Worm (Caenorhabditis elegans) whole organism, early embryonic: ENCODE data around the gene tnt-2.

Experiments used
- B0310.2 ChIP-seq: sonication (generic microtip); optimal IDR thresholded peaks from 2 replicates; lab custom pipeline; 2016; ENCODE audit warnings: mild to moderate bottlenecking, missing genetic modification characterization, missing compliant biosample characterization
- aly-1 ChIP-seq: sonication (generic microtip); optimal IDR thresholded peaks from 2 replicates; lab custom pipeline; 2016; ENCODE audit warnings: missing genetic modification characterization, missing compliant biosample characterization
- ama-1 ChIP-seq: fragments of 150-350 bp; optimal IDR thresholded peaks from 2 replicates; lab custom pipeline; 2014
- ceh-13 ChIP-seq: fragments of 200-800 bp; sonication (Bioruptor generic); optimal IDR thresholded peaks from 2 replicates; lab custom pipeline; 2018; ENCODE audit warnings: mild to moderate bottlenecking, missing genetic modification characterization, missing compliant biosample characterization
- ceh-36 ChIP-seq: sonication (generic microtip); optimal IDR thresholded peaks from 2 replicates; lab custom pipeline; 2016; ENCODE audit warnings: missing genetic modification characterization, inconsistent platforms, missing compliant biosample characterization
- flt-1 ChIP-seq: fragments of 200-800 bp; sonication (Bioruptor generic); IDR thresholded peaks from 2 replicates; pipeline ENCODE4 v1.3.6; 2022; ENCODE audit warnings: missing genetic modification characterization, missing compliant biosample characterization
- hmg-4 ChIP-seq: fragments of 200-800 bp; sonication (Bioruptor generic); optimal IDR thresholded peaks from 2 replicates; lab custom pipeline; 2018; ENCODE audit warnings: mild to moderate bottlenecking, missing genetic modification characterization, missing compliant biosample characterization
- pes-1 ChIP-seq: fragments of 200-800 bp; sonication (Bioruptor generic); IDR thresholded peaks from 2 replicates; pipeline ENCODE4 v1.3.6; 2022; ENCODE audit warnings: missing genetic modification reagents, missing genetic modification characterization, missing compliant biosample characterization
- tra-4 ChIP-seq: sonication (generic microtip); optimal IDR thresholded peaks from 2 replicates; lab custom pipeline; 2017; ENCODE audit warnings: missing genetic modification characterization, missing compliant biosample characterization

DNA sequence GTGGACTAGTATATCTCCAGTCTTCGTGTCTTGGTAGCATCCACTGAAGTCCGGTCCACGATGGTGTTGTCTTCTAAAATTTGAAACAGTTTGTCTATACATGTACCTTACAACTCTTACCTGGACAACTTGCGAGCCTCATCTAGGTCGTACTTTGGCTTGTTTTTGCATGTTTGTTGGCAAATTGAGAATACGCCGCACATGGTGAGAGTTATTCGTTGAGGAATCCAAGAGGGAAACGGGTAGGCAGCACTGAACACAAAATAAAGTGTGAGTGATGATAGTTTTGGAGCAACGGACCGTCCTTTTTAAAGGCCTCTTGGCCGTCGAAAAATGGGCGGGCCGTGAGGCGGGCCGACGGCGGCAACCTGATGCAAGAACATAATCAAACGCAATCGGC is 27.3 kb upstream of the tnt-2 start, which contains the start of gene asns-2:
- TF ChIP-seq pes-1 (GFP tag; lab: Robert Waterston, UW) (no peak), ceh-13 (no peak), flt-1 (no peak), ama-1 (lab: Kevin White, UChicago) (no peak), ceh-36 (tag; lab: Kevin White, UChicago) (no peak), tra-4 (tag; lab: Kevin White, UChicago) (no peak), B0310.2 (no peak), aly-1 (tag; lab: Kevin White, UChicago) (peak; percentile 13), hmg-4 (no peak)
